Worm (Caenorhabditis elegans) whole organism, late embryonic: ENCODE results near the gene mms-19.

ENCODE experiments used
- C08G9.2 ChIP-seq: sonication (generic microtip); optimal IDR thresholded peaks from 2 replicates; lab custom pipeline; 2016; ENCODE audit warnings: mild to moderate bottlenecking, missing genetic modification characterization, moderate library complexity, missing compliant biosample characterization
- C38D4.7 ChIP-seq: fragments of 200-800 bp; sonication (Bioruptor generic); optimal IDR thresholded peaks from 2 replicates; lab custom pipeline; 2018; ENCODE audit warnings: mild to moderate bottlenecking, missing genetic modification characterization, moderate library complexity, missing compliant biosample characterization
- K02D7.2 ChIP-seq: sonication (generic microtip); optimal IDR thresholded peaks from 2 replicates; lab custom pipeline; 2017; ENCODE audit warnings: mild to moderate bottlenecking, missing genetic modification characterization, missing compliant biosample characterization
- T23F11.4 ChIP-seq: fragments of 200-800 bp; sonication (Bioruptor generic); optimal IDR thresholded peaks from 2 replicates; lab custom pipeline; 2018; ENCODE audit warnings: mild to moderate bottlenecking, missing genetic modification characterization, missing compliant biosample characterization
- ahr-1 ChIP-seq: sonication (generic microtip); optimal IDR thresholded peaks from 2 replicates; lab custom pipeline; 2016; ENCODE audit warnings: missing genetic modification characterization, missing compliant biosample characterization
- ceh-19 ChIP-seq: fragments of 200-800 bp; sonication (Bioruptor generic); optimal IDR thresholded peaks from 2 replicates; lab custom pipeline; 2018; ENCODE audit warnings: mild to moderate bottlenecking, missing genetic modification characterization, missing compliant biosample characterization
- ceh-22 ChIP-seq: sonication (generic microtip); optimal IDR thresholded peaks from 2 replicates; lab custom pipeline; 2017; ENCODE audit warnings: missing biosample characterization, missing genetic modification characterization
- ceh-45 ChIP-seq: fragments of 200-800 bp; sonication (Bioruptor generic); IDR thresholded peaks from 2 replicates; pipeline ENCODE4 v1.3.6; 2022; ENCODE audit warnings: missing genetic modification reagents, missing genetic modification characterization, missing compliant biosample characterization
- ceh-6 ChIP-seq: fragments of 200-800 bp; sonication (Bioruptor generic); optimal IDR thresholded peaks from 2 replicates; lab custom pipeline; 2018; ENCODE audit warnings: mild to moderate bottlenecking, missing genetic modification characterization, missing compliant biosample characterization
- dmd-4 ChIP-seq: sonication (generic microtip); optimal IDR thresholded peaks from 2 replicates; lab custom pipeline; 2016; ENCODE audit warnings: borderline replicate concordance, missing genetic modification characterization, missing compliant biosample characterization
- elt-2 ChIP-seq: sonication (generic microtip); optimal IDR thresholded peaks from 2 replicates; lab custom pipeline; 2016; ENCODE audit warnings: missing genetic modification reagents, missing genetic modification characterization, missing compliant biosample characterization
- elt-4 ChIP-seq: sonication (generic microtip); optimal IDR thresholded peaks from 2 replicates; lab custom pipeline; 2016; ENCODE audit warnings: missing genetic modification characterization, missing compliant biosample characterization
- ets-4 ChIP-seq: sonication (generic microtip); optimal IDR thresholded peaks from 2 replicates; lab custom pipeline; 2016; ENCODE audit warnings: missing genetic modification characterization, missing compliant biosample characterization
- fkh-10 ChIP-seq: fragments of 150-350 bp; optimal IDR thresholded peaks from 2 replicates; lab custom pipeline; 2014; ENCODE audit warnings: missing biosample characterization, missing genetic modification reagents, missing genetic modification characterization
- gmeb-2 ChIP-seq: sonication (generic microtip); optimal IDR thresholded peaks from 2 replicates; lab custom pipeline; 2016; ENCODE audit warnings: missing genetic modification characterization, inconsistent platforms, missing compliant biosample characterization
- hlh-8 ChIP-seq: sonication (generic microtip); optimal IDR thresholded peaks from 2 replicates; lab custom pipeline; 2016; ENCODE audit warnings: missing genotype, missing genetic modification characterization, missing compliant biosample characterization
- mec-3 ChIP-seq: sonication (generic microtip); optimal IDR thresholded peaks from 2 replicates; lab custom pipeline; 2016; ENCODE audit warnings: borderline replicate concordance, missing genetic modification characterization, missing compliant biosample characterization
- nfya-1 ChIP-seq: sonication (generic microtip); optimal IDR thresholded peaks from 2 replicates; lab custom pipeline; 2017; ENCODE audit warnings: missing genetic modification characterization, mild to moderate bottlenecking, missing compliant biosample characterization, antibody characterized with exemption, moderate library complexity
- nhr-11 ChIP-seq: fragments of 150-350 bp; optimal IDR thresholded peaks from 2 replicates; lab custom pipeline; 2014; ENCODE audit warnings: missing biosample characterization, missing genetic modification characterization
- npax-4 ChIP-seq: sonication (generic microtip); optimal IDR thresholded peaks from 2 replicates; lab custom pipeline; 2016; ENCODE audit warnings: missing genetic modification characterization, missing compliant biosample characterization
- odd-2 ChIP-seq: sonication (generic microtip); optimal IDR thresholded peaks from 2 replicates; lab custom pipeline; 2017; ENCODE audit warnings: antibody characterized with exemption, mild to moderate bottlenecking, missing genetic modification characterization, missing compliant biosample characterization
- pag-3 ChIP-seq: sonication (generic microtip); optimal IDR thresholded peaks from 2 replicates; lab custom pipeline; 2016; ENCODE audit warnings: missing compliant biosample characterization, missing genetic modification characterization, borderline replicate concordance
- pha-2 ChIP-seq: sonication (generic microtip); optimal IDR thresholded peaks from 2 replicates; lab custom pipeline; 2017; ENCODE audit warnings: mild to moderate bottlenecking, missing genetic modification characterization, missing compliant biosample characterization
- pha-4 ChIP-seq: fragments of 150-350 bp; optimal IDR thresholded peaks from 2 replicates; lab custom pipeline; 2018; ENCODE audit warnings: missing biosample characterization, missing genetic modification reagents, missing genetic modification characterization
- pqm-1 ChIP-seq: sonication (generic microtip); optimal IDR thresholded peaks from 2 replicates; lab custom pipeline; 2016; ENCODE audit warnings: missing genetic modification characterization, missing compliant biosample characterization
- pros-1 ChIP-seq: fragments of 150-350 bp; optimal IDR thresholded peaks from 2 replicates; lab custom pipeline; 2014; ENCODE audit warnings: missing biosample characterization, missing genetic modification reagents, missing genetic modification characterization
- sdc-2 ChIP-seq: sonication (generic microtip); optimal IDR thresholded peaks from 2 replicates; lab custom pipeline; 2016; ENCODE audit warnings: missing genotype, missing genetic modification characterization, missing compliant biosample characterization
- sox-2 ChIP-seq: fragments of 200-800 bp; sonication (Bioruptor generic); IDR thresholded peaks from 2 replicates; pipeline ENCODE4 v1.3.6; 2022; ENCODE audit warnings: missing genetic modification reagents, missing genetic modification characterization, missing compliant biosample characterization
- syd-9 ChIP-seq: sonication (generic microtip); optimal IDR thresholded peaks from 2 replicates; lab custom pipeline; 2016; ENCODE audit warnings: mild to moderate bottlenecking, missing genetic modification characterization, moderate library complexity, missing compliant biosample characterization
- ttx-3 ChIP-seq: sonication (generic microtip); optimal IDR thresholded peaks from 2 replicates; lab custom pipeline; 2016; ENCODE audit warnings: missing genetic modification reagents, missing genetic modification characterization, missing compliant biosample characterization
- unc-42 ChIP-seq: sonication (generic microtip); optimal IDR thresholded peaks from 2 replicates; lab custom pipeline; 2016; ENCODE audit warnings: missing genotype, missing genetic modification characterization, missing compliant biosample characterization
- unc-55 ChIP-seq: sonication (generic microtip); optimal IDR thresholded peaks from 2 replicates; lab custom pipeline; 2017; ENCODE audit warnings: missing biosample characterization, missing genetic modification reagents, missing genetic modification characterization
- zip-5 ChIP-seq: sonication (generic microtip); optimal IDR thresholded peaks from 2 replicates; lab custom pipeline; 2016; ENCODE audit warnings: missing genetic modification characterization, missing compliant biosample characterization

Gene mms-19

ce11 chrV:5533755-5534154 lies 19.6 kb downstream of the mms-19 start, which contains the start of gene grl-1:
grl-1 (minus strand) TSS chrV:5533855.
- TF ChIP-seq sdc-2 (tag; lab: Kevin White, UChicago) (no peak), C08G9.2 (tag; lab: Kevin White, UChicago) (no peak), K02D7.2 (no peak), syd-9 (no peak), pha-4 (no peak), ceh-19 (GFP tag; lab: Kevin White, UChicago) (no peak), elt-4 (no peak), ttx-3 (tag; lab: Kevin White, UChicago) (no peak), ahr-1 (tag; lab: Kevin White, UChicago) (no peak), ceh-22 (tag; lab: Kevin White, UChicago) (no peak), zip-5 (tag; lab: Kevin White, UChicago) (no peak), unc-55 (GFP tag; lab: Kevin White, UChicago) (no peak), nhr-11 (tag; lab: Kevin White, UChicago) (no peak), gmeb-2 (no peak), odd-2 (no peak), ceh-45 (GFP tag; lab: Robert Waterston, UW) (no peak), T23F11.4 (GFP tag; lab: Kevin White, UChicago) (no peak), ets-4 (no peak)
- TF ChIP-seq, all 69 proteins: peak for 0

- TF ChIP-seq pqm-1 (tag; lab: Kevin White, UChicago) (no peak), dmd-4 (tag; lab: Kevin White, UChicago) (no peak), ceh-22 (tag; lab: Kevin White, UChicago) (no peak), mec-3 (tag; lab: Kevin White, UChicago) (no peak), unc-42 (tag; lab: Kevin White, UChicago) (no peak), ttx-3 (tag; lab: Kevin White, UChicago) (no peak), pha-2 (tag; lab: Kevin White, UChicago) (no peak)
Observed at ce11 chrV:5535774-5536173, 21.6 kb downstream of the mms-19 start, which contains the start of gene C24G6.8. C24G6.8 (minus strand) TSS chrV:5535874.

ce11 chrV:5536240-5536811 lies 22.2 kb downstream of the mms-19 start, which contains the start of the genes cox-16 and syp-2:
cox-16 (minus strand) TSS chrV:5536243.
syp-2 (plus strand) TSS chrV:5536487.
- no peak for TF ChIP-seq sox-2 (GFP tag; lab: Robert Waterston, UW)
- no peak for TF ChIP-seq pros-1 (tag; lab: Kevin White, UChicago)
- TF ChIP-seq fkh-10 (GFP tag; lab: Kevin White, UChicago): no peak
- no peak for TF ChIP-seq elt-4

- TF ChIP-seq ceh-22 (tag; lab: Kevin White, UChicago) (no peak), nfya-1 (tag; lab: Kevin White, UChicago) (no peak), unc-42 (tag; lab: Kevin White, UChicago) (no peak), T23F11.4 (GFP tag; lab: Kevin White, UChicago) (no peak), C38D4.7 (no peak), hlh-8 (tag; lab: Kevin White, UChicago) (no peak), ceh-6 (GFP tag; lab: Kevin White, UChicago) (no peak), elt-2 (tag; lab: Kevin White, UChicago) (no peak), ceh-45 (GFP tag; lab: Robert Waterston, UW) (no peak), K02D7.2 (no peak), pag-3 (tag; lab: Kevin White, UChicago) (no peak), sox-2 (GFP tag; lab: Robert Waterston, UW) (no peak), npax-4 (tag; lab: Kevin White, UChicago) (no peak)
Observed at ce11 chrV:5538500-5538899, 24.4 kb downstream of the mms-19 start, which contains the start of gene cft-1. cft-1 (plus strand) TSS chrV:5538800.
